Worm (Caenorhabditis elegans) whole organism, late embryonic: ENCODE data around the gene szy-20.

ENCODE experiments used
- C08G9.2 ChIP-seq: sonication (generic microtip); optimal IDR thresholded peaks from 2 replicates; lab custom pipeline; 2016; ENCODE audit warnings: mild to moderate bottlenecking, missing genetic modification characterization, moderate library complexity, missing compliant biosample characterization
- F13H6.1 ChIP-seq: sonication (generic microtip); optimal IDR thresholded peaks from 2 replicates; lab custom pipeline; 2016; ENCODE audit warnings: missing genetic modification characterization, missing compliant biosample characterization
- ahr-1 ChIP-seq: sonication (generic microtip); optimal IDR thresholded peaks from 2 replicates; lab custom pipeline; 2016; ENCODE audit warnings: missing genetic modification characterization, missing compliant biosample characterization
- ceh-18 ChIP-seq: sonication (generic microtip); optimal IDR thresholded peaks from 2 replicates; lab custom pipeline; 2016; ENCODE audit warnings: missing genetic modification characterization, missing compliant biosample characterization
- ceh-2 ChIP-seq: sonication (generic microtip); optimal IDR thresholded peaks from 2 replicates; lab custom pipeline; 2016; ENCODE audit warnings: missing genotype, missing genetic modification characterization, missing compliant biosample characterization
- ceh-24 ChIP-seq: sonication (generic microtip); optimal IDR thresholded peaks from 2 replicates; lab custom pipeline; 2016; ENCODE audit warnings: mild to moderate bottlenecking, missing genetic modification characterization, missing compliant biosample characterization
- ceh-30 ChIP-seq: fragments of 150-350 bp; optimal IDR thresholded peaks from 2 replicates; lab custom pipeline; 2014; ENCODE audit warnings: missing biosample characterization, missing genetic modification characterization
- ceh-31 ChIP-seq: sonication (generic microtip); optimal IDR thresholded peaks from 2 replicates; lab custom pipeline; 2016; ENCODE audit warnings: missing genetic modification characterization, missing compliant biosample characterization
- ceh-34 ChIP-seq: sonication (generic microtip); optimal IDR thresholded peaks from 2 replicates; lab custom pipeline; 2016; ENCODE audit warnings: mild to moderate bottlenecking, missing genetic modification characterization, missing compliant biosample characterization
- ceh-48 ChIP-seq: sonication (generic microtip); optimal IDR thresholded peaks from 2 replicates; lab custom pipeline; 2016; ENCODE audit warnings: missing genetic modification characterization, inconsistent platforms, missing compliant biosample characterization
- ceh-6 ChIP-seq: fragments of 200-800 bp; sonication (Bioruptor generic); optimal IDR thresholded peaks from 2 replicates; lab custom pipeline; 2018; ENCODE audit warnings: mild to moderate bottlenecking, missing genetic modification characterization, missing compliant biosample characterization
- ceh-9 ChIP-seq: sonication (generic microtip); optimal IDR thresholded peaks from 2 replicates; lab custom pipeline; 2016; ENCODE audit warnings: mild to moderate bottlenecking, missing genetic modification characterization, inconsistent platforms, missing compliant biosample characterization
- dmd-4 ChIP-seq: sonication (generic microtip); optimal IDR thresholded peaks from 2 replicates; lab custom pipeline; 2016; ENCODE audit warnings: borderline replicate concordance, missing genetic modification characterization, missing compliant biosample characterization
- elt-2 ChIP-seq: sonication (generic microtip); optimal IDR thresholded peaks from 2 replicates; lab custom pipeline; 2016; ENCODE audit warnings: missing genetic modification reagents, missing genetic modification characterization, missing compliant biosample characterization
- ets-4 ChIP-seq: sonication (generic microtip); optimal IDR thresholded peaks from 2 replicates; lab custom pipeline; 2016; ENCODE audit warnings: missing genetic modification characterization, missing compliant biosample characterization
- fkh-6 ChIP-seq: sonication (generic microtip); optimal IDR thresholded peaks from 2 replicates; lab custom pipeline; 2016; ENCODE audit warnings: missing genetic modification characterization, missing compliant biosample characterization
- gmeb-2 ChIP-seq: sonication (generic microtip); optimal IDR thresholded peaks from 2 replicates; lab custom pipeline; 2016; ENCODE audit warnings: missing genetic modification characterization, inconsistent platforms, missing compliant biosample characterization
- hlh-15 ChIP-seq: sonication (generic microtip); optimal IDR thresholded peaks from 2 replicates; lab custom pipeline; 2016; ENCODE audit warnings: missing genetic modification characterization, missing compliant biosample characterization
- hlh-30 ChIP-seq: sonication (generic microtip); optimal IDR thresholded peaks from 2 replicates; lab custom pipeline; 2017; ENCODE audit warnings: antibody characterized with exemption, missing genetic modification characterization, missing compliant biosample characterization; ENCODE audit not compliant: insufficient read depth
- madf-2 ChIP-seq: sonication (generic microtip); optimal IDR thresholded peaks from 2 replicates; lab custom pipeline; 2017; ENCODE audit warnings: missing genetic modification characterization, missing compliant biosample characterization
- nhr-11 ChIP-seq: fragments of 150-350 bp; optimal IDR thresholded peaks from 2 replicates; lab custom pipeline; 2014; ENCODE audit warnings: missing biosample characterization, missing genetic modification characterization
- pag-3 ChIP-seq: sonication (generic microtip); optimal IDR thresholded peaks from 2 replicates; lab custom pipeline; 2016; ENCODE audit warnings: missing compliant biosample characterization, missing genetic modification characterization, borderline replicate concordance
- pat-9 ChIP-seq: fragments of 200-800 bp; sonication (Bioruptor generic); optimal IDR thresholded peaks from 2 replicates; lab custom pipeline; 2018; ENCODE audit warnings: mild to moderate bottlenecking, missing genetic modification characterization, moderate library complexity, missing compliant biosample characterization
- pax-1 ChIP-seq: fragments of 150-350 bp; optimal IDR thresholded peaks from 2 replicates; lab custom pipeline; 2014; ENCODE audit warnings: missing biosample characterization, missing genetic modification characterization
- pha-4 ChIP-seq: fragments of 150-350 bp; optimal IDR thresholded peaks from 2 replicates; lab custom pipeline; 2018; ENCODE audit warnings: missing biosample characterization, missing genetic modification reagents, missing genetic modification characterization
- pqm-1 ChIP-seq: sonication (generic microtip); optimal IDR thresholded peaks from 2 replicates; lab custom pipeline; 2016; ENCODE audit warnings: missing genetic modification characterization, missing compliant biosample characterization
- pros-1 ChIP-seq: fragments of 150-350 bp; optimal IDR thresholded peaks from 2 replicates; lab custom pipeline; 2014; ENCODE audit warnings: missing biosample characterization, missing genetic modification reagents, missing genetic modification characterization
- rnt-1 ChIP-seq: sonication (generic microtip); optimal IDR thresholded peaks from 2 replicates; lab custom pipeline; 2016; ENCODE audit warnings: missing genetic modification characterization, missing compliant biosample characterization
- sox-4 ChIP-seq: sonication (generic microtip); optimal IDR thresholded peaks from 2 replicates; lab custom pipeline; 2017; ENCODE audit warnings: mild to moderate bottlenecking, missing genetic modification characterization, inconsistent platforms, missing compliant biosample characterization
- tbx-2 ChIP-seq: sonication (generic microtip); optimal IDR thresholded peaks from 2 replicates; lab custom pipeline; 2016; ENCODE audit warnings: missing genetic modification characterization, missing compliant biosample characterization
- tbx-7 ChIP-seq: sonication (generic microtip); optimal IDR thresholded peaks from 2 replicates; lab custom pipeline; 2016; ENCODE audit warnings: missing genotype, missing genetic modification characterization, missing compliant biosample characterization
- ttx-3 ChIP-seq: sonication (generic microtip); optimal IDR thresholded peaks from 2 replicates; lab custom pipeline; 2016; ENCODE audit warnings: missing genetic modification reagents, missing genetic modification characterization, missing compliant biosample characterization
- unc-42 ChIP-seq: sonication (generic microtip); optimal IDR thresholded peaks from 2 replicates; lab custom pipeline; 2016; ENCODE audit warnings: missing genotype, missing genetic modification characterization, missing compliant biosample characterization
- unc-86 ChIP-seq: sonication (generic microtip); optimal IDR thresholded peaks from 2 replicates; lab custom pipeline; 2016; ENCODE audit warnings: missing genetic modification characterization, missing compliant biosample characterization
- ztf-16 ChIP-seq: sonication (generic microtip); optimal IDR thresholded peaks from 2 replicates; lab custom pipeline; 2017; ENCODE audit warnings: missing genetic modification characterization, missing compliant biosample characterization

szy-20 gene

DNA sequence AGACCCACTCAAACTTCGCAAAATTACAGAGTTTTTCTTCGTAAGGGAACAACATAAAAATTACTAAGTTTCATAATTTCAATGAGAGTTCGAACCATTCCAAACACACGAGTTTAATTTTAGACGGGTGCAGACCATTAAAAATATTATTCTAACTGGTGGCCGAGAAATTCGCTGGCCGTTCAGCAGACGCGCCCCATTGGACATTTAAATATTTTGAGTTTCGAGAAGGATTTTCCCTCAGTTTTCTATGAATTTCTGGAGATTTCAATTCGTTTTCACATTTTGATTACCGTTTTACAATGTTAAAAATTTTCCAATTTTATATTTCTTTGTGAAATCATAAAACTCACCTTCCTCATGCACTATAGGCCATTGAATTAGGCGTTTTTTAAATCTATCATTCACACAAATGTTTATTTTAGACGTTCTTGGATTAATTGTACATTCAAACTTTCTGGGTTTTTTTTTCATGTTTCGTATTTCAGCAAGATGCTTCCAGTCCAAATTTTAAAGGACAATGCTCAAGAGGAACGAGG lies 41.8 kb downstream of the szy-20 start, which contains the start of gene cct-2:
Gene cct-2 (plus strand): TSS at position 489 of the 539 bp plus-strand sequence.
- TF ChIP-seq ceh-34 (tag; lab: Kevin White, UChicago) (peak; percentile 20), elt-2 (tag; lab: Kevin White, UChicago) (peak; percentile 17), dmd-4 (tag; lab: Kevin White, UChicago) (no peak), ceh-2 (tag; lab: Kevin White, UChicago) (peak; percentile 46), ets-4 (tag; lab: Kevin White, UChicago) (peak; percentile 59), tbx-7 (tag; lab: Kevin White, UChicago) (peak; percentile 70), hlh-15 (no peak), ztf-16 (tag; lab: Kevin White, UChicago) (peak; percentile 2), ceh-18 (tag; lab: Kevin White, UChicago) (peak; percentile 35), ceh-9 (tag; lab: Kevin White, UChicago) (no peak), fkh-6 (tag; lab: Kevin White, UChicago) (peak; percentile 26), pha-4 (no peak), tbx-2 (tag; lab: Kevin White, UChicago) (peak; percentile 63), ceh-6 (GFP tag; lab: Kevin White, UChicago) (no peak), pros-1 (tag; lab: Kevin White, UChicago) (no peak), gmeb-2 (tag; lab: Kevin White, UChicago) (no peak), unc-86 (tag; lab: Kevin White, UChicago) (no peak), ahr-1 (tag; lab: Kevin White, UChicago) (no peak), nhr-11 (tag; lab: Kevin White, UChicago) (no peak), pqm-1 (tag; lab: Kevin White, UChicago) (no peak), F13H6.1 (tag; lab: Kevin White, UChicago) (no peak), C08G9.2 (tag; lab: Kevin White, UChicago) (peak; percentile 70), ceh-30 (tag; lab: Kevin White, UChicago) (no peak), ceh-31 (tag; lab: Kevin White, UChicago) (peak; percentile 86), pat-9 (no peak), hlh-30 (tag; lab: Kevin White, UChicago) (no peak), unc-42 (tag; lab: Kevin White, UChicago) (peak; percentile 14), rnt-1 (tag; lab: Kevin White, UChicago) (peak; percentile 38)

DNA sequence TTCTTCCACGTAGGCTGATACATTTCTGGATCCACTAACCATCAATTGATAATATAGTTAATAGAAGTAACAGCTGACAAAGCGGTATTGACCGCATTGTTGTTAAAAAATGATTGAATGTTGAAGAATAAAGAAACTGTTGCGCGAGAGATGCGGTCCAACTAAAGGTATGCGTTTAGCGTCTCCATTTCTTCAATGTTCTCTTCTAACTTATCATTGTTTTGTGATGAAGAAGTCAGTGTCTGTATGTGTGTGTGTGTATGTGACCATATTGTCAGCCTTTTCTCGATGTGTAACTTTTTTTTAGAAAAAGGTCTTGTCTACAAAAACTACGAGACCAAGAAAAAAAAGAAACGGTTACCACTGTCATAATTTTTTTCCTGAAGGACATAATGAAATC lies 42.7 kb downstream of the szy-20 start, which contains the start of gene B0457.2:
Gene B0457.2 (minus strand): TSS at position 101 of the 400 bp plus-strand sequence.
- TF ChIP-seq ceh-48 (tag; lab: Kevin White, UChicago) (no peak), ceh-9 (tag; lab: Kevin White, UChicago) (no peak), pag-3 (tag; lab: Kevin White, UChicago) (no peak)
- TF ChIP-seq, all 69 proteins: peak for 0

DNA sequence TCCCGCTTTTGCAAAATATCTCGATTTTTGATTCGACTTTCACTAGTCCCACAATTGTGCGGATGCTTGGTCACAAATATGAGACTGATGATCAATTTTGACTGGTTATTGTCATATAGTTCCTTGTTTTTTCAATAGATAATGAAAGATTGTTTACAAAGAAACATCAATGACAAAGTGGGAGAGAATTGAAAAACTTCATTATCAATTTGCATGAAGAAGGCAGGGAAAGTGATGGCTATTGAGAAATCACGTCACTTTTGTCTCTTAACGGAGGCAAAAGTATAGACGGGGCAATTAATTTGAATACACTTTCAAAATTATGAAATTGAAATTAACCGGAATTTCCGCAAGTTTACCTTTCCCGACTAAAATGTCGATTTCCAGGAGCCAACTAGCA lies 45.9 kb downstream of the szy-20 start:
- TF ChIP-seq ttx-3 (tag; lab: Kevin White, UChicago) (no peak), sox-4 (tag; lab: Kevin White, UChicago) (no peak), ceh-24 (tag; lab: Kevin White, UChicago) (no peak), ceh-6 (GFP tag; lab: Kevin White, UChicago) (no peak), pax-1 (tag; lab: Kevin White, UChicago) (no peak), nhr-11 (tag; lab: Kevin White, UChicago) (no peak)
- TF ChIP-seq, all 69 proteins: peak for 0

DNA sequence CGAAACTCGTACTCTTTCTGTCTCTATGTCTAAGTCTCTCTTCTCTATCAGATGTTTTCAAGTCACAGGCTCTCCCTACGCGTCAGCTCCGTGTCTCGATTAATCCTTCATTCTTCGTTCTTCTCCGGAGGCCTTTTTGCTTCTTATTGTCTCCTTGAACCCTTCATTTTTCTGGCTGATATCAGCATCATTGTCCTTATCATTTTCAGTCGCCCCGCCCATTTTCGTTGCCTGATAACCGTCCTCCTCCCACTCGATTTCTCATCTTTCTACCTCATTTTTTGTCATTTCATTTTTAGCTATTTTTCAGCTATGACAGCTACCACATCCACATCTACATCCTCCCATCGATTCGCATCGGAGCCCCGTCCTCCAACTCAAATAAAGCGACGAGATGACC lies 47.0 kb downstream of the szy-20 start, which contains the start of gene B0457.6:
Gene B0457.6 (plus strand): TSS at position 284 of the 400 bp plus-strand sequence.
- TF ChIP-seq elt-2 (tag; lab: Kevin White, UChicago) (peak; percentile 57), madf-2 (no peak)
